Worm (Caenorhabditis elegans) whole organism, young adult: ENCODE measurements around the gene srt-42.
"Not testable (repeated sequence)": the region's sequence is repeated elsewhere in the genome, so short reads cannot be mapped to it uniquely, and the experiment has no call there.

Experiments used
- C06A6.2 ChIP-seq: fragments of 200-800 bp; sonication (Bioruptor generic); conservative IDR thresholded peaks from 2 replicates; pipeline ENCODE4 v1.3.6; 2022; ENCODE audit warnings: missing genetic modification characterization, missing compliant biosample characterization
- F23B12.7 ChIP-seq: sonication (generic microtip); optimal IDR thresholded peaks from 2 replicates; lab custom pipeline; 2017; ENCODE audit warnings: missing genetic modification characterization, mild to moderate bottlenecking, missing compliant biosample characterization, antibody characterized with exemption, moderate library complexity; ENCODE audit not compliant: insufficient read depth
- F52B5.7 ChIP-seq: sonication (generic microtip); optimal IDR thresholded peaks from 2 replicates; lab custom pipeline; 2016; ENCODE audit warnings: mild to moderate bottlenecking, missing genetic modification characterization, missing compliant biosample characterization
- F55B11.4 ChIP-seq: sonication (generic microtip); optimal IDR thresholded peaks from 2 replicates; lab custom pipeline; 2016; ENCODE audit warnings: missing compliant biosample characterization, missing genetic modification characterization, borderline replicate concordance; ENCODE audit not compliant: insufficient read depth
- K11D2.4 ChIP-seq: fragments of 200-800 bp; sonication (Bioruptor generic); IDR thresholded peaks from 2 replicates; pipeline ENCODE4 v1.3.6; 2022; ENCODE audit warnings: missing genetic modification reagents, missing genetic modification characterization, missing compliant biosample characterization
- T26A5.8 ChIP-seq: sonication (generic microtip); optimal IDR thresholded peaks from 2 replicates; lab custom pipeline; 2016; ENCODE audit warnings: missing genetic modification characterization, missing compliant biosample characterization
- Y67H2A.10 ChIP-seq: fragments of 200-800 bp; sonication (Bioruptor generic); conservative IDR thresholded peaks from 2 replicates; pipeline ENCODE4 v1.3.6; 2022; ENCODE audit warnings: missing genetic modification reagents, missing genetic modification characterization, missing compliant biosample characterization
- ama-1 ChIP-seq, 3 experiments: fragments of 150-350 bp in 1 of 3; sonication (generic microtip) in 2 of 3; optimal IDR thresholded peaks; 2 replicates each; lab custom pipeline; 2014 to 2018; ENCODE audit warnings: missing biosample characterization in 2 of 3, missing genetic modification characterization in 2 of 3, missing genetic modification reagents in 2 of 3
- attf-6 ChIP-seq: fragments of 200-800 bp; sonication (Bioruptor generic); IDR thresholded peaks from 2 replicates; pipeline ENCODE4 v1.3.6; 2022; ENCODE audit warnings: missing genetic modification reagents, missing genetic modification characterization, missing compliant biosample characterization
- ceh-100 ChIP-seq: fragments of 200-800 bp; sonication (Bioruptor generic); IDR thresholded peaks from 2 replicates; pipeline ENCODE4 v1.3.6; 2022; ENCODE audit warnings: missing genetic modification reagents, missing genetic modification characterization, missing compliant biosample characterization
- ceh-58 ChIP-seq: fragments of 200-800 bp; sonication (Bioruptor generic); IDR thresholded peaks from 2 replicates; pipeline ENCODE4 v1.3.6; 2022; ENCODE audit warnings: missing genetic modification characterization, missing compliant biosample characterization
- dox-1 ChIP-seq: fragments of 200-800 bp; sonication (Bioruptor generic); IDR thresholded peaks from 2 replicates; pipeline ENCODE4 v1.3.6; 2022; ENCODE audit warnings: missing genetic modification reagents, missing genetic modification characterization, missing compliant biosample characterization
- dpff-1 ChIP-seq: sonication (generic microtip); optimal IDR thresholded peaks from 2 replicates; lab custom pipeline; 2017; ENCODE audit warnings: mild to moderate bottlenecking, missing genetic modification characterization, missing compliant biosample characterization
- egl-18 ChIP-seq: fragments of 200-800 bp; sonication (Bioruptor generic); IDR thresholded peaks from 2 replicates; pipeline ENCODE4 v1.3.6; 2022; ENCODE audit warnings: missing genetic modification reagents, missing genetic modification characterization, missing compliant biosample characterization
- hlh-26 ChIP-seq: fragments of 200-800 bp; sonication (Bioruptor generic); conservative IDR thresholded peaks from 2 replicates; pipeline ENCODE4 v1.3.6; 2022; ENCODE audit warnings: missing genetic modification reagents, missing genetic modification characterization, missing compliant biosample characterization
- hsf-1 ChIP-seq: fragments of 200-800 bp; sonication (Bioruptor generic); IDR thresholded peaks from 2 replicates; pipeline ENCODE4 v1.3.6; 2022; ENCODE audit warnings: missing genetic modification reagents, missing genetic modification characterization, missing compliant biosample characterization
- let-607 ChIP-seq, 2 experiments: fragments of 200-800 bp in 1 of 2; sonication (Bioruptor generic) in 1 of 2; sonication (generic microtip) in 1 of 2; optimal IDR thresholded peaks; 2 replicates each; lab custom pipeline; 2016 to 2018; ENCODE audit warnings: mild to moderate bottlenecking in 2 of 2, missing compliant biosample characterization in 2 of 2, missing genetic modification characterization in 2 of 2, moderate library complexity in 2 of 2, missing genotype in 1 of 2
- lin-26 ChIP-seq: fragments of 200-800 bp; sonication (Bioruptor generic); IDR thresholded peaks from 2 replicates; pipeline ENCODE4 v1.3.6; 2022; ENCODE audit warnings: missing genetic modification reagents, missing genetic modification characterization, missing compliant biosample characterization
- lsl-1 ChIP-seq: fragments of 200-800 bp; sonication (Bioruptor generic); optimal IDR thresholded peaks from 2 replicates; lab custom pipeline; 2018; ENCODE audit warnings: mild to moderate bottlenecking, missing genetic modification characterization, moderate library complexity, missing compliant biosample characterization
- lsy-27 ChIP-seq: sonication (generic microtip); optimal IDR thresholded peaks from 2 replicates; lab custom pipeline; 2017; ENCODE audit warnings: missing genetic modification characterization, mild to moderate bottlenecking, missing compliant biosample characterization, antibody characterized with exemption, missing genotype, borderline replicate concordance; ENCODE audit not compliant: insufficient read depth
- madf-6 ChIP-seq: fragments of 200-800 bp; sonication (Bioruptor generic); IDR thresholded peaks from 2 replicates; pipeline ENCODE4 v1.3.6; 2022; ENCODE audit warnings: missing genetic modification reagents, missing genetic modification characterization, missing compliant biosample characterization
- mcd-1 ChIP-seq: fragments of 200-800 bp; sonication (Bioruptor generic); IDR thresholded peaks from 2 replicates; pipeline ENCODE4 v1.3.6; 2022; ENCODE audit warnings: missing genetic modification reagents, missing genetic modification characterization, missing compliant biosample characterization
- nhr-120 ChIP-seq: fragments of 200-800 bp; sonication (Bioruptor generic); IDR thresholded peaks from 2 replicates; pipeline ENCODE4 v1.3.6; 2022; ENCODE audit warnings: missing genetic modification characterization, missing compliant biosample characterization
- pbrm-1 ChIP-seq: fragments of 200-800 bp; sonication (Bioruptor generic); IDR thresholded peaks from 2 replicates; pipeline ENCODE4 v1.3.6; 2022; ENCODE audit warnings: missing genetic modification reagents, missing genetic modification characterization, missing compliant biosample characterization
- pha-4 ChIP-seq: fragments of 150-350 bp; sonication (generic microtip); optimal IDR thresholded peaks from 2 replicates; lab custom pipeline; 2014; ENCODE audit warnings: missing biosample characterization, missing genetic modification reagents, missing genetic modification characterization
- rcor-1 ChIP-seq: fragments of 200-800 bp; sonication (Bioruptor generic); IDR thresholded peaks from 2 replicates; pipeline ENCODE4 v1.3.6; 2022; ENCODE audit warnings: missing genetic modification reagents, missing genetic modification characterization, missing compliant biosample characterization
- repo-1 ChIP-seq: sonication (generic microtip); optimal IDR thresholded peaks from 2 replicates; lab custom pipeline; 2017; ENCODE audit warnings: mild to moderate bottlenecking, missing genetic modification characterization, missing compliant biosample characterization
- sea-2 ChIP-seq: fragments of 200-800 bp; sonication (Bioruptor generic); IDR thresholded peaks from 2 replicates; pipeline ENCODE4 v1.3.6; 2022; ENCODE audit warnings: missing genetic modification characterization, missing compliant biosample characterization
- snpc-1.1 ChIP-seq: sonication (generic microtip); optimal IDR thresholded peaks from 2 replicates; lab custom pipeline; 2017; ENCODE audit warnings: missing genetic modification characterization, mild to moderate bottlenecking, missing compliant biosample characterization, antibody characterized with exemption, moderate library complexity, missing genotype, missing genetic modification reagents; ENCODE audit not compliant: insufficient read depth
- somi-1 ChIP-seq: fragments of 200-800 bp; sonication (Bioruptor generic); optimal IDR thresholded peaks from 2 replicates; lab custom pipeline; 2018; ENCODE audit warnings: mild to moderate bottlenecking, missing genetic modification characterization, missing compliant biosample characterization
- sptf-2 ChIP-seq: fragments of 200-800 bp; sonication (Bioruptor generic); optimal IDR thresholded peaks from 2 replicates; lab custom pipeline; 2018; ENCODE audit warnings: mild to moderate bottlenecking, missing genetic modification characterization, missing compliant biosample characterization
- tbx-9 ChIP-seq: sonication (generic microtip); optimal IDR thresholded peaks from 2 replicates; lab custom pipeline; 2016; ENCODE audit warnings: borderline replicate concordance, missing genetic modification characterization, inconsistent platforms, missing compliant biosample characterization
- zfh-2 ChIP-seq: fragments of 200-800 bp; sonication (Bioruptor generic); conservative IDR thresholded peaks from 2 replicates; pipeline ENCODE4 v1.3.6; 2022; ENCODE audit warnings: missing genetic modification reagents, missing genetic modification characterization, missing compliant biosample characterization
- ztf-22 ChIP-seq: fragments of 200-800 bp; sonication (Bioruptor generic); optimal IDR thresholded peaks from 2 replicates; lab custom pipeline; 2018; ENCODE audit warnings: mild to moderate bottlenecking, missing genetic modification characterization, moderate library complexity, missing compliant biosample characterization
- ztf-26 ChIP-seq: sonication (generic microtip); optimal IDR thresholded peaks from 2 replicates; lab custom pipeline; 2017; ENCODE audit warnings: missing genetic modification characterization, missing compliant biosample characterization
- ztf-3 ChIP-seq: fragments of 200-800 bp; sonication (Bioruptor generic); optimal IDR thresholded peaks from 2 replicates; lab custom pipeline; 2018; ENCODE audit warnings: mild to moderate bottlenecking, missing genetic modification characterization, missing compliant biosample characterization

Gene srt-42

DNA sequence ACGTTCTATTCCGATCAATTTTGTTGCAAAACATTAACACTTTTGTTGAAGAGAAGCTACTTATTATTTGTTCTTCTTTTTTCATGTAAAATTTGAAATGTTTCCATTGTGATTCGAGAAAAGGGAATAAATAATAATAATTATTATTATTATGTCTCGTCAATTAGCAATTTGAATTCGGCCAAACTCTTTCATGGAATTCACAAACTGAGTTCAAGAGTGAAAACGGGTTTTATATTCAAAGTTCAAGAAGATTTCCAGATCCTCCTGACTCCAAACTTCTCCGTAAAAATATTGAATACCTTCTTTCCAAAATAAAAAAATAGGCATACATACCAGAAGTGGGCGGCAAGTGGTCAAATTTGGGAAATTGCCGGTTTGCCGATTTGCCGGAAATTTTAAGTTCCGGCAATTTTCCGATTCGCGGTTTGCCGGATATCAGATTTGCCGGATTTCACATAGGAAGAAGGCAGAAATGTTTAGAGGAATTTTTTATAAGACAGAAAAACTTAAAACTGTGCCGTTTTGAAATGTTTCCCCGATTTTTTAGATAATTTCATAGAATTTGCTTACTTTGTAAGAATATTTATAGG, 1.4 kb upstream of the srt-42 start (continued):
- TF ChIP-seq zfh-2: 0 out of 2 replicates have a peak, but pooled peaks have one; percentile 35
- TF ChIP-seq attf-6 (GFP tag; lab: Robert Waterston, UW): no peak
- peak; percentile 14 for TF ChIP-seq ztf-26 (tag; lab: Kevin White, UChicago)
- no peak for TF ChIP-seq ztf-3
- no peak for TF ChIP-seq nhr-120
- TF ChIP-seq ama-1 (optimal IDR thresholded peaks at IDR 0.05; lab: Kevin White, UChicago): peak; percentile 29
- TF ChIP-seq ama-1 (GFP tag; optimal IDR thresholded peaks at IDR 0.05; lab: Kevin White, UChicago): no peak
- TF ChIP-seq snpc-1.1 (tag; lab: Kevin White, UChicago): no peak
- no peak for TF ChIP-seq K11D2.4
- no peak for TF ChIP-seq ceh-58
- TF ChIP-seq dox-1 (GFP tag; lab: Robert Waterston, UW): peak; percentile 32; the same call in 1 of the 2 replicates
- TF ChIP-seq let-607 (tag; optimal IDR thresholded peaks at IDR 0.05; lab: Kevin White, UChicago): no peak
- TF ChIP-seq hlh-26 (GFP tag; lab: Robert Waterston, UW): no peak
- no peak for TF ChIP-seq ceh-100
- no peak for TF ChIP-seq mcd-1 (GFP tag; lab: Robert Waterston, UW)
- no peak for TF ChIP-seq egl-18 (GFP tag; lab: Robert Waterston, UW)
- TF ChIP-seq Y67H2A.10 (GFP tag; lab: Robert Waterston, UW): no peak

DNA sequence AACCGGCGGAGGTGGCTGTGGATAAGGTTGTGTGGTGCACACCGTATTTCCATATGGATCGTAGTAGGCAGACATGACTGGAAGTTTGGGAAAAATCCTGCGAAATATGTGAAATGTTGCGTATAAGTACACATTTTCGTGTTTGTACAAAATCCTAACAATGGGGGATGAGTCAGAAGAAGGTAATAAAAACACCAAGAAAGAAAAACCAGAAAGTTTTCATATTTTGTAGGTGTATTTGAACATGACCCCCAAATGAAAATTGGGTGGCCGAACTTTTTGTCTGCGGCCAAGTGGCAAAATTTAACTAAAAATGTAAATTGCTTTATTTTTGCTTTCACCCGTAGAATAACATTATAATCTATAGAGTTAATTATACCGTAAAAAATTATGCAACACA, 3.8 kb downstream of the srt-42 start, which contains the start of gene Y46H3A.4:
TSS of gene Y46H3A.4 (minus strand) at position 101 of the 400 bp plus-strand sequence.
- TF ChIP-seq T26A5.8 (tag; lab: Kevin White, UChicago): no peak
- no peak for TF ChIP-seq madf-6 (GFP tag; lab: Robert Waterston, UW)
- TF ChIP-seq lsl-1 (GFP tag; lab: Kevin White, UChicago): no peak
- no peak for TF ChIP-seq F55B11.4
- no peak for TF ChIP-seq lin-26 (GFP tag; lab: Robert Waterston, UW)
- TF ChIP-seq F52B5.7: no peak
- TF ChIP-seq lsy-27 (tag; lab: Kevin White, UChicago): no peak
- no peak for TF ChIP-seq pha-4 (tag; lab: Kevin White, UChicago)
- TF ChIP-seq tbx-9 (tag; lab: Kevin White, UChicago): no peak
- TF ChIP-seq rcor-1: no peak
- TF ChIP-seq pbrm-1 (GFP tag; lab: Robert Waterston, UW): no peak
- no peak for TF ChIP-seq somi-1 (GFP tag; lab: Kevin White, UChicago)
- no peak for TF ChIP-seq C06A6.2 (GFP tag; lab: Robert Waterston, UW)
- TF ChIP-seq ztf-22 (GFP tag; lab: Kevin White, UChicago): no peak
- no peak for TF ChIP-seq sptf-2 (GFP tag; lab: Kevin White, UChicago)
- TF ChIP-seq repo-1: no peak
- no peak for TF ChIP-seq sea-2 (GFP tag; lab: Robert Waterston, UW)

ce11 chrV:1814784-1815183, 7.5 kb downstream of the srt-42 start, which contains the start of gene Y46H3A.5:
TSS of gene Y46H3A.5 (minus strand) at chrV:1814884.
- TF ChIP-seq F23B12.7; dpff-1 (tag; lab: Kevin White, UChicago); hsf-1 (GFP tag; lab: Robert Waterston, UW): not testable (repeated sequence)
